Fruit fly (Drosophila melanogaster) whole organism, prepupa: Measurements from ENCODE around the gene osp.

Experiments
- CG4318 ChIP-seq: fragments of 200-800 bp; sonication (Bioruptor generic); optimal IDR thresholded peaks from 3 replicates; lab custom pipeline; 2017; ENCODE audit warnings: missing biosample characterization, mild to moderate bottlenecking, missing genetic modification characterization
- CG6276 ChIP-seq: fragments of 200-800 bp; sonication (Bioruptor generic); optimal IDR thresholded peaks from 2 replicates; lab custom pipeline; 2017; ENCODE audit warnings: missing biosample characterization, mild to moderate bottlenecking, missing genetic modification characterization
- CG6808 ChIP-seq: fragments of 200-800 bp; sonication (Bioruptor generic); optimal IDR thresholded peaks from 3 replicates; lab custom pipeline; 2017; ENCODE audit warnings: missing biosample characterization, missing genetic modification characterization, mild to moderate bottlenecking, moderate library complexity, missing genetic modification reagents
- CG8319 ChIP-seq: fragments of 200-800 bp; sonication (Bioruptor generic); optimal IDR thresholded peaks from 3 replicates; lab custom pipeline; 2016; ENCODE audit warnings: missing biosample characterization, missing genetic modification characterization
- Eip75B ChIP-seq: fragments of 200-800 bp; sonication (Bioruptor generic); optimal IDR thresholded peaks from 3 replicates; lab custom pipeline; 2016; ENCODE audit warnings: missing biosample characterization, missing genetic modification characterization
- Eip93F ChIP-seq: fragments of 200-800 bp; sonication (Bioruptor generic); optimal IDR thresholded peaks from 2 replicates; lab custom pipeline; 2016; ENCODE audit warnings: missing biosample characterization, mild to moderate bottlenecking, missing genetic modification characterization
- Gug ChIP-seq: fragments of 200-800 bp; sonication (Bioruptor generic); IDR thresholded peaks from 2 replicates; pipeline ENCODE4 v1.3.6; 2022; ENCODE audit warnings: missing biosample characterization, missing genetic modification characterization
- Hr4 ChIP-seq: fragments of 200-800 bp; sonication (Bioruptor generic); optimal IDR thresholded peaks from 3 replicates; lab custom pipeline; 2016; ENCODE audit warnings: missing biosample characterization, missing genetic modification characterization
- Met ChIP-seq: fragments of 200-800 bp; sonication (Bioruptor generic); optimal IDR thresholded peaks from 3 replicates; lab custom pipeline; 2016; ENCODE audit warnings: missing biosample characterization, missing genetic modification characterization
- Smox ChIP-seq: fragments of 200-800 bp; sonication (Bioruptor generic); optimal IDR thresholded peaks from 3 replicates; lab custom pipeline; 2016; ENCODE audit warnings: missing biosample characterization, missing genetic modification characterization
- Sox15 ChIP-seq: fragments of 200-800 bp; sonication (Bioruptor generic); optimal IDR thresholded peaks from 3 replicates; lab custom pipeline; 2016; ENCODE audit warnings: missing biosample characterization, missing genetic modification characterization
- salr ChIP-seq, 2 experiments: fragments of 200-800 bp; sonication (Bioruptor generic); optimal IDR thresholded peaks; 3 replicates each; lab custom pipeline; 2016 to 2018; ENCODE audit warnings: missing biosample characterization in 2 of 2, missing genetic modification characterization in 2 of 2, mild to moderate bottlenecking in 1 of 2
- ss ChIP-seq, 2 experiments: fragments of 200-800 bp; sonication (Bioruptor generic); optimal IDR thresholded peaks; 2 replicates in 1 of 2; 3 replicates in 1 of 2; lab custom pipeline; 2017 to 2018; ENCODE audit warnings: mild to moderate bottlenecking in 2 of 2, missing biosample characterization in 2 of 2, missing genetic modification characterization in 2 of 2, moderate library complexity in 1 of 2
- vri ChIP-seq: fragments of 200-800 bp; sonication (Bioruptor generic); optimal IDR thresholded peaks from 3 replicates; lab custom pipeline; 2016; ENCODE audit warnings: missing biosample characterization, mild to moderate bottlenecking, missing genetic modification characterization

DNA sequence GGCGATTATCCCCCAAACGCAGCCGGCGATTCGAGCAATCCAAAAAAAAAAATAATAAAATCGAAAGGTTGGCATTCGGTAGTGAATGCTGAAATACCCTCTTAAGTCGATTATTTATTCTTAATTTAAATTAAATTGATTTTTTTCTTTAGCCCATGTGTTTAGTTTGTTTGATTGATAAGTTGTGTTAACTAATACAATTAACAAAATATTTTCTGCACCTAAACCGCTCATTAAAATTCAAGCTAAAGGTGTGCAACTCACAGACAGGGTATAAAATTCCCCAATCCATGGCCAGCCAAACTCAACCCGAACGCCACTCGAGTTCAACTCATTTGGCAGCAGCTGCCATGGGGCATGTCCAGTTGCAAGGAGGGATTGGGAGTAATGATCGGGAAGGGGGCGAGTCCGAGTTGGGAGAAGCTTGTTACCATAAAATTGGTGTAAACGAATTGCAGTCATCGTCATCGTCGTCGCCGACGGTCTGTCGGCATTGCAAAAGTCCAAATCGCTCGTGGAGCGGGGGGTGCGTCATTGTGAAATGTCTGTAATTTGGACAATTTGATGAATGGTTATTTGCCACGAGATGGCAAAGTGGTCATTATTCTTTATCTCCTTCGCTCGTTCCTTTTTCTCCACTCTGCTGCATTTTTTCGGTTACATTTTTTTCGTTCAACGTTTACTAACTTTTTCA, 115.8 kb downstream of the osp start:
- peak; percentile 69 for TF ChIP-seq Sox15
- peak; percentile 54 for TF ChIP-seq CG6276 (GFP tag; lab: Kevin White, UChicago)
- peak; percentile 89 for TF ChIP-seq Eip93F (GFP tag; lab: Kevin White, UChicago)
- TF ChIP-seq ss (GFP tag; optimal IDR thresholded peaks at IDR 0.05; lab: Kevin White, UChicago) = peak; percentile 74 to 79
- peak; percentile 67 for TF ChIP-seq CG8319
- peak; percentile 87 for TF ChIP-seq Smox (GFP tag; lab: Kevin White, UChicago)
- peak; percentile 61 for TF ChIP-seq Gug (GFP tag; lab: Robert Waterston, UW)
- peak; percentile 85 for TF ChIP-seq Eip75B (GFP tag; lab: Kevin White, UChicago)
- TF ChIP-seq CG4318 = peak; percentile 14
- TF ChIP-seq salr (GFP tag; optimal IDR thresholded peaks at IDR 0.05; lab: Kevin White, UChicago) = peak in 1 of 2 experiments; percentile 0
- peak; percentile 73 for TF ChIP-seq vri (GFP tag; lab: Kevin White, UChicago)
- TF ChIP-seq CG6808 = peak; percentile 35
- TF ChIP-seq Hr4 (GFP tag; lab: Kevin White, UChicago) = peak; percentile 81
- TF ChIP-seq Met (GFP tag; lab: Kevin White, UChicago) = peak; percentile 92
